Fruit fly (Drosophila melanogaster) S2 (cell line): ENCODE measurements around the gene CG4456.

Experiments
- CG8478 ChIP-seq: fragments of >200 bp; optimal IDR thresholded peaks from 2 replicates; lab custom pipeline; 2018
- CTCF ChIP-seq, 2 experiments: fragments of >200 bp; optimal IDR thresholded peaks; 2 replicates each; lab custom pipeline; 2018

- TF ChIP-seq CTCF (optimal IDR thresholded peaks at IDR 0.05; lab: Kevin White, UChicago), result no peak
- TF ChIP-seq CG8478 (lab: Kevin White, UChicago), result no peak
Measured at dm6 chr3L:9360217-9360692, 12.3 kb upstream of the CG4456 start, which contains the start of gene Pdxk.
